Worm (Caenorhabditis elegans): ENCODE results near the gene cbn-1.

ce11 chrII:378351-378750, 46.0 kb upstream of the cbn-1 start, which contains the start of gene C03H5.9:
- TF ChIP-seq snpc-4 (tag; optimal IDR thresholded peaks at IDR 0.05) (no peak), pha-4 (tag; optimal IDR thresholded peaks at IDR 0.05) (no peak), pqm-1 (tag; optimal IDR thresholded peaks at IDR 0.05) (no peak), ceh-9 (tag; optimal IDR thresholded peaks at IDR 0.05) (no peak), nhr-237 (tag; optimal IDR thresholded peaks at IDR 0.05) (no peak), unc-62 (GFP tag; optimal IDR thresholded peaks at IDR 0.05) (no peak), ztf-11 (tag; optimal IDR thresholded peaks at IDR 0.05) (no peak), elt-3 (tag; optimal IDR thresholded peaks at IDR 0.05) (no peak)
